Fruit fly (Drosophila melanogaster): ENCODE results near the gene AstA.

Gene AstA

dm6 chr3R:24787734-24788133 is 22.9 kb upstream of the AstA start, which contains the start of gene Ets96B:
Ets96B (plus strand) TSS chr3R:24788054.
- TF ChIP-seq Dll (optimal IDR thresholded peaks at IDR 0.05) (no peak), pan (optimal IDR thresholded peaks at IDR 0.05) (no peak), EcR (GFP tag; optimal IDR thresholded peaks at IDR 0.05) (no peak), psq (optimal IDR thresholded peaks at IDR 0.05) (no peak), CG8478 (optimal IDR thresholded peaks at IDR 0.05) (no peak), usp (GFP tag; optimal IDR thresholded peaks at IDR 0.05) (no peak)

- no peak for TF ChIP-seq usp (GFP tag; optimal IDR thresholded peaks at IDR 0.05)
- no peak for TF ChIP-seq CG8478 (optimal IDR thresholded peaks at IDR 0.05)
- no peak for TF ChIP-seq Dll (optimal IDR thresholded peaks at IDR 0.05)
- no peak for TF ChIP-seq pan (optimal IDR thresholded peaks at IDR 0.05)
- TF ChIP-seq EcR (GFP tag; optimal IDR thresholded peaks at IDR 0.05), result no peak
- no peak for TF ChIP-seq psq (optimal IDR thresholded peaks at IDR 0.05)
These were observed 22.2 kb upstream of the AstA start, which contains the start of gene CG5805 for dm6 chr3R:24787042-24787565. CG5805 (minus strand) TSS chr3R:24787421.

dm6 chr3R:24778218-24778739 is 13.4 kb upstream of the AstA start:
- TF ChIP-seq Dll (optimal IDR thresholded peaks at IDR 0.05), result no peak
- TF ChIP-seq usp (GFP tag; optimal IDR thresholded peaks at IDR 0.05), result no peak
- no peak for TF ChIP-seq pan (optimal IDR thresholded peaks at IDR 0.05)
- TF ChIP-seq CG8478 (optimal IDR thresholded peaks at IDR 0.05), result no peak
- TF ChIP-seq psq (optimal IDR thresholded peaks at IDR 0.05), result no peak
- no peak for TF ChIP-seq EcR (GFP tag; optimal IDR thresholded peaks at IDR 0.05)

- TF ChIP-seq CG8478 (optimal IDR thresholded peaks at IDR 0.05) (no peak), usp (GFP tag; optimal IDR thresholded peaks at IDR 0.05) (no peak)
These were observed 12.2 kb upstream of the AstA start for dm6 chr3R:24777101-24777500.

dm6 chr3R:24773422-24773821 is 8.6 kb upstream of the AstA start:
- TF ChIP-seq Dll (optimal IDR thresholded peaks at IDR 0.05) (no peak), EcR (GFP tag; optimal IDR thresholded peaks at IDR 0.05) (no peak)

dm6 chr3R:24773016-24773415 is 8.1 kb upstream of the AstA start:
- TF ChIP-seq psq (optimal IDR thresholded peaks at IDR 0.05) (no peak), Dll (optimal IDR thresholded peaks at IDR 0.05) (no peak), EcR (GFP tag; optimal IDR thresholded peaks at IDR 0.05) (no peak), CG8478 (optimal IDR thresholded peaks at IDR 0.05) (no peak), usp (GFP tag; optimal IDR thresholded peaks at IDR 0.05) (no peak), pan (optimal IDR thresholded peaks at IDR 0.05) (no peak)

dm6 chr3R:24771273-24772231 is 6.7 kb upstream of the AstA start, which contains the start of gene CG42331:
CG42331 (plus strand) TSS chr3R:24772181.
- TF ChIP-seq usp (GFP tag; optimal IDR thresholded peaks at IDR 0.05), result no peak
- TF ChIP-seq pan (optimal IDR thresholded peaks at IDR 0.05), result no peak
- no peak for TF ChIP-seq CG8478 (optimal IDR thresholded peaks at IDR 0.05)
- no peak for TF ChIP-seq EcR (GFP tag; optimal IDR thresholded peaks at IDR 0.05)
- TF ChIP-seq psq (optimal IDR thresholded peaks at IDR 0.05), result no peak
- TF ChIP-seq Dll (optimal IDR thresholded peaks at IDR 0.05), result no peak

dm6 chr3R:24769601-24770000 is 4.7 kb upstream of the AstA start:
- no peak for TF ChIP-seq usp (GFP tag; optimal IDR thresholded peaks at IDR 0.05)
- TF ChIP-seq pan (optimal IDR thresholded peaks at IDR 0.05), result no peak
- no peak for TF ChIP-seq Dll (optimal IDR thresholded peaks at IDR 0.05)
- TF ChIP-seq EcR (GFP tag; optimal IDR thresholded peaks at IDR 0.05), result no peak
- no peak for TF ChIP-seq psq (optimal IDR thresholded peaks at IDR 0.05)
- TF ChIP-seq CG8478 (optimal IDR thresholded peaks at IDR 0.05), result no peak

dm6 chr3R:24768538-24769401 is 3.9 kb upstream of the AstA start, which contains the start of gene CG13631:
CG13631 (plus strand) TSS chr3R:24769351.
- TF ChIP-seq Dll (optimal IDR thresholded peaks at IDR 0.05) (peak; percentile 35), pan (optimal IDR thresholded peaks at IDR 0.05) (no peak)

dm6 chr3R:24767667-24768340 is 2.9 kb upstream of the AstA start:
- TF ChIP-seq CG8478 (optimal IDR thresholded peaks at IDR 0.05) (no peak), Dll (optimal IDR thresholded peaks at IDR 0.05) (peak; percentile 76)

- no peak for TF ChIP-seq psq (optimal IDR thresholded peaks at IDR 0.05)
- no peak for TF ChIP-seq Dll (optimal IDR thresholded peaks at IDR 0.05)
These were observed 1.8 kb upstream of the AstA start for dm6 chr3R:24766684-24767083.
